Fruit fly (Drosophila melanogaster) whole organism, prepupa: ENCODE results near the gene ECSIT.
A peak's percentile ranks its signal among the peaks of the same experiment; 100 is the strongest.

Experiments
- Blimp-1 ChIP-seq: fragments of 200-800 bp; sonication (Bioruptor generic); optimal IDR thresholded peaks from 3 replicates; lab custom pipeline; 2017; ENCODE audit warnings: missing biosample characterization, missing genetic modification characterization, mild to moderate bottlenecking, moderate library complexity, missing genetic modification reagents
- CG11762 ChIP-seq: fragments of 200-800 bp; sonication (Bioruptor generic); optimal IDR thresholded peaks from 3 replicates; lab custom pipeline; 2016; ENCODE audit warnings: missing biosample characterization, missing genetic modification characterization; ENCODE audit not compliant: insufficient read depth
- CG15336 ChIP-seq: fragments of 200-800 bp; sonication (Bioruptor generic); IDR thresholded peaks from 2 replicates; pipeline ENCODE4 v1.3.6; 2022; ENCODE audit warnings: missing biosample characterization, missing genetic modification characterization
- CG1621 ChIP-seq: fragments of 200-800 bp; sonication (Bioruptor generic); optimal IDR thresholded peaks from 3 replicates; lab custom pipeline; 2018; ENCODE audit warnings: missing biosample characterization, mild to moderate bottlenecking, missing genetic modification characterization
- CG16779 ChIP-seq: fragments of 200-800 bp; sonication (Bioruptor generic); optimal IDR thresholded peaks from 3 replicates; lab custom pipeline; 2017; ENCODE audit warnings: missing biosample characterization, mild to moderate bottlenecking, missing genetic modification characterization
- CG3032 ChIP-seq: fragments of 200-800 bp; optimal IDR thresholded peaks from 2 replicates; lab custom pipeline; 2019; ENCODE audit warnings: missing biosample characterization, mild to moderate bottlenecking, missing genetic modification characterization, moderate library complexity
- CG31627 ChIP-seq: fragments of 200-800 bp; sonication (Bioruptor generic); optimal IDR thresholded peaks from 3 replicates; lab custom pipeline; 2016; ENCODE audit warnings: missing biosample characterization, missing genetic modification characterization
- CG32006 ChIP-seq: fragments of 200-800 bp; sonication (Bioruptor generic); optimal IDR thresholded peaks from 3 replicates; lab custom pipeline; 2017; ENCODE audit warnings: missing biosample characterization, mild to moderate bottlenecking, missing genetic modification characterization
- CG3919 ChIP-seq: fragments of 200-800 bp; sonication (Bioruptor generic); optimal IDR thresholded peaks from 3 replicates; lab custom pipeline; 2016; ENCODE audit warnings: missing biosample characterization, missing genetic modification characterization
- CG6163 ChIP-seq: fragments of 200-800 bp; sonication (Bioruptor generic); IDR thresholded peaks from 3 replicates; pipeline ENCODE4 v1.3.6; 2022; ENCODE audit warnings: missing biosample characterization, missing genetic modification characterization
- CG6276 ChIP-seq: fragments of 200-800 bp; sonication (Bioruptor generic); optimal IDR thresholded peaks from 2 replicates; lab custom pipeline; 2017; ENCODE audit warnings: missing biosample characterization, mild to moderate bottlenecking, missing genetic modification characterization
- CG6792 ChIP-seq: fragments of 200-800 bp; sonication (Bioruptor generic); optimal IDR thresholded peaks from 3 replicates; lab custom pipeline; 2016; ENCODE audit warnings: missing biosample characterization, missing genetic modification characterization
- CG6854 ChIP-seq: fragments of 200-800 bp; sonication (Bioruptor generic); optimal IDR thresholded peaks from 2 replicates; lab custom pipeline; 2017; ENCODE audit warnings: missing biosample characterization, mild to moderate bottlenecking, missing genetic modification characterization
- CG7368 ChIP-seq: fragments of 200-800 bp; sonication (Bioruptor generic); optimal IDR thresholded peaks from 3 replicates; lab custom pipeline; 2016; ENCODE audit warnings: missing biosample characterization, missing genetic modification characterization
- CG8319 ChIP-seq: fragments of 200-800 bp; sonication (Bioruptor generic); optimal IDR thresholded peaks from 3 replicates; lab custom pipeline; 2016; ENCODE audit warnings: missing biosample characterization, missing genetic modification characterization
- CG8632 ChIP-seq: fragments of 200-800 bp; sonication (Bioruptor generic); optimal IDR thresholded peaks from 3 replicates; lab custom pipeline; 2016; ENCODE audit warnings: missing biosample characterization, missing genetic modification characterization
- Ets21C ChIP-seq: fragments of 200-800 bp; sonication (Bioruptor generic); optimal IDR thresholded peaks from 3 replicates; lab custom pipeline; 2016; ENCODE audit warnings: missing biosample characterization, missing genetic modification characterization
- Gug ChIP-seq: fragments of 200-800 bp; sonication (Bioruptor generic); IDR thresholded peaks from 2 replicates; pipeline ENCODE4 v1.3.6; 2022; ENCODE audit warnings: missing biosample characterization, missing genetic modification characterization
- Hr38 ChIP-seq: sonication (Bioruptor generic); optimal IDR thresholded peaks from 2 replicates; lab custom pipeline; 2016; ENCODE audit warnings: missing biosample characterization, missing genetic modification characterization
- Hr39 ChIP-seq: fragments of 200-800 bp; sonication (Bioruptor generic); optimal IDR thresholded peaks from 2 replicates; lab custom pipeline; 2016; ENCODE audit warnings: missing biosample characterization, missing genetic modification characterization
- Hr4 ChIP-seq: fragments of 200-800 bp; sonication (Bioruptor generic); optimal IDR thresholded peaks from 3 replicates; lab custom pipeline; 2016; ENCODE audit warnings: missing biosample characterization, missing genetic modification characterization
- Lpt ChIP-seq: fragments of 200-800 bp; sonication (Bioruptor generic); optimal IDR thresholded peaks from 3 replicates; lab custom pipeline; 2016; ENCODE audit warnings: missing biosample characterization, missing genetic modification characterization
- OdsH ChIP-seq: fragments of 200-800 bp; sonication (Bioruptor generic); optimal IDR thresholded peaks from 3 replicates; lab custom pipeline; 2016; ENCODE audit warnings: missing biosample characterization, missing genetic modification characterization
- Smox ChIP-seq: fragments of 200-800 bp; sonication (Bioruptor generic); optimal IDR thresholded peaks from 3 replicates; lab custom pipeline; 2016; ENCODE audit warnings: missing biosample characterization, missing genetic modification characterization
- Sox102F ChIP-seq: fragments of 200-800 bp; sonication (Bioruptor generic); optimal IDR thresholded peaks from 2 replicates; lab custom pipeline; 2016; ENCODE audit warnings: missing biosample characterization, mild to moderate bottlenecking, missing genetic modification characterization
- Sox14 ChIP-seq: fragments of 200-800 bp; sonication (Bioruptor generic); optimal IDR thresholded peaks from 3 replicates; lab custom pipeline; 2016; ENCODE audit warnings: missing biosample characterization, missing genetic modification characterization
- acj6 ChIP-seq: fragments of 200-800 bp; sonication (Bioruptor generic); optimal IDR thresholded peaks from 3 replicates; lab custom pipeline; 2016; ENCODE audit warnings: missing biosample characterization, missing genetic modification characterization
- cyc ChIP-seq: fragments of 200-800 bp; sonication (Bioruptor generic); optimal IDR thresholded peaks from 3 replicates; lab custom pipeline; 2016; ENCODE audit warnings: missing biosample characterization, missing genetic modification characterization
- dac ChIP-seq: fragments of 200-800 bp; sonication (Bioruptor generic); optimal IDR thresholded peaks from 2 replicates; lab custom pipeline; 2017; ENCODE audit warnings: missing biosample characterization, mild to moderate bottlenecking, missing genetic modification characterization
- eg ChIP-seq: fragments of 200-800 bp; sonication (Bioruptor generic); IDR thresholded peaks from 3 replicates; pipeline ENCODE4 v1.3.6; 2022; ENCODE audit warnings: missing biosample characterization, missing genetic modification characterization
- esn ChIP-seq: fragments of 200-800 bp; sonication (Bioruptor generic); optimal IDR thresholded peaks from 2 replicates; lab custom pipeline; 2016; ENCODE audit warnings: missing biosample characterization, mild to moderate bottlenecking, missing genetic modification characterization, moderate library complexity
- fd59A ChIP-seq: fragments of 200-800 bp; sonication (Bioruptor generic); optimal IDR thresholded peaks from 2 replicates; lab custom pipeline; 2017; ENCODE audit warnings: missing biosample characterization, mild to moderate bottlenecking, missing genetic modification characterization, missing genetic modification reagents
- fd85E ChIP-seq: fragments of 200-800 bp; sonication (Bioruptor generic); optimal IDR thresholded peaks from 3 replicates; lab custom pipeline; 2016; ENCODE audit warnings: missing biosample characterization, missing genetic modification characterization
- fkh ChIP-seq: fragments of 200-800 bp; sonication (Bioruptor generic); optimal IDR thresholded peaks from 3 replicates; lab custom pipeline; 2017; ENCODE audit warnings: missing biosample characterization, mild to moderate bottlenecking, missing genetic modification characterization, moderate library complexity
- pdm3 ChIP-seq: fragments of 200-800 bp; sonication (Bioruptor generic); optimal IDR thresholded peaks from 3 replicates; lab custom pipeline; 2016; ENCODE audit warnings: missing biosample characterization, missing genetic modification characterization
- spab ChIP-seq: fragments of 200-800 bp; sonication (Bioruptor generic); optimal IDR thresholded peaks from 2 replicates; lab custom pipeline; 2017; ENCODE audit warnings: missing biosample characterization, mild to moderate bottlenecking, missing genetic modification characterization, missing genetic modification reagents
- ss ChIP-seq, 2 experiments: fragments of 200-800 bp; sonication (Bioruptor generic); optimal IDR thresholded peaks; 2 replicates in 1 of 2; 3 replicates in 1 of 2; lab custom pipeline; 2017 to 2018; ENCODE audit warnings: mild to moderate bottlenecking in 2 of 2, missing biosample characterization in 2 of 2, missing genetic modification characterization in 2 of 2, moderate library complexity in 1 of 2
- vri ChIP-seq: fragments of 200-800 bp; sonication (Bioruptor generic); optimal IDR thresholded peaks from 3 replicates; lab custom pipeline; 2016; ENCODE audit warnings: missing biosample characterization, mild to moderate bottlenecking, missing genetic modification characterization

The ECSIT gene

DNA sequence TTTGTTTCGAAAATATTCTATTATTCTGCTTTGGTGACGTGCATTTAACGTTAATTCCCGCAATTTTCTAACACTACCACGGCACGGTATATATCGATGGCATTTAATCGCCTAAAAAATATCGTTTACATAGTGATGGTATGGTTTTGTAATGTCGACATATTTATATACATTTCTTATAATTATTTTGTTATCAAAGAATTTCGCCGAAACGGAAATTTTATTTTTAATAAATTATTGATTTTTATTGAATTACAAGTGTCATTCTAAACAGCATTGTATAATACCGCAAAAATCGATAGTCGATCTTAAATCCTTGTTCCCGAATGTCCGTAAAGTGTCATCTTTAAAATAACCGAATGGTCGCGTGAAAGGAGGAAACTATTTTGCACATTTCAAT, 31.9 kb upstream of the ECSIT start, which contains the start of the genes Sec20 and dgrn (continued):
- no peak for TF ChIP-seq Blimp-1 (GFP tag; lab: Kevin White, UChicago)
- TF ChIP-seq fkh, result no peak
- TF ChIP-seq Hr4 (GFP tag; lab: Kevin White, UChicago), result peak; percentile 67
- peak; percentile 43 for TF ChIP-seq CG8319 (GFP tag; lab: Kevin White, UChicago)
- no peak for TF ChIP-seq CG6163 (GFP tag; lab: Robert Waterston, UW)
- TF ChIP-seq CG3032 (tag; lab: Kevin White, UChicago), result peak; percentile 66
- TF ChIP-seq ss (GFP tag; optimal IDR thresholded peaks at IDR 0.05; lab: Kevin White, UChicago), result no peak
- peak; percentile 78 for TF ChIP-seq esn (GFP tag; lab: Kevin White, UChicago)
- peak; percentile 70 for TF ChIP-seq Sox14 (GFP tag; lab: Kevin White, UChicago)
- peak; percentile 74 for TF ChIP-seq OdsH (GFP tag; lab: Kevin White, UChicago)
- TF ChIP-seq CG15336, result no peak
- TF ChIP-seq CG16779 (tag; lab: Kevin White, UChicago), result no peak
- no peak for TF ChIP-seq Sox102F (GFP tag; lab: Kevin White, UChicago)
- peak; percentile 53 for TF ChIP-seq Hr39 (GFP tag; lab: Kevin White, UChicago)
- TF ChIP-seq acj6 (GFP tag; lab: Kevin White, UChicago), result peak; percentile 73
- TF ChIP-seq CG1621 (tag; lab: Kevin White, UChicago), result no peak
- peak; percentile 15 for TF ChIP-seq CG8632
- TF ChIP-seq spab (GFP tag; lab: Kevin White, UChicago), result no peak
- no peak for TF ChIP-seq fd85E (GFP tag; lab: Kevin White, UChicago)
- TF ChIP-seq eg (GFP tag; lab: Robert Waterston, UW), result peak; percentile 44; the same call in 1 of the 3 replicates
- TF ChIP-seq CG31627 (GFP tag; lab: Kevin White, UChicago), result peak; percentile 60
- peak; percentile 37 for TF ChIP-seq vri (GFP tag; lab: Kevin White, UChicago)
- peak; percentile 51 for TF ChIP-seq Ets21C
- TF ChIP-seq Smox (GFP tag; lab: Kevin White, UChicago), result no peak
- no peak for TF ChIP-seq Hr38 (GFP tag; lab: Kevin White, UChicago)
- TF ChIP-seq, all 60 proteins: peak for 33

DNA sequence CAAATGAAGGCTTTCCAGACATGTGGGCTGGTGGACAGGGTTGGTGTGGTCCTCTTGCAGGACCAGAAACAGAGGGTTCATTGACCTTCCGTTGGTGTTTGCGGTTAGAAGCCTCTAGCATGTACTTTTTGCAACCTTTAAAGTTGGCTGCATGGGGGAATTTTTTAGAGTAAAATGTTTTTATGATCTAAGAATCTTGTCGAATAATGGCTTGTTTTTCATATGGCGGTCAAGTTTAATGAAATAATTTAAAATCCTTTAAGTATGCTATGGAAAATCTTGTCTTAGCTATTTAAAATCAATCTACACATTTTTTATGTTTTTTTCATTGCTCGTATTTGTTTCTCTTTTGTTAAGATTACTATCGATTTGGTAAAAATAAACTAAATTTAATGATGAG, 26.6 kb upstream of the ECSIT start, which contains the start of gene glob3:
glob3 (plus strand) TSS at position 301 of the 400 bp plus-strand sequence.
- no peak for TF ChIP-seq CG16779 (tag; lab: Kevin White, UChicago)
- TF ChIP-seq eg (GFP tag; lab: Robert Waterston, UW), result no peak
- no peak for TF ChIP-seq CG6854 (GFP tag; lab: Kevin White, UChicago)
- TF ChIP-seq CG3919, result no peak
- no peak for TF ChIP-seq ss (GFP tag; optimal IDR thresholded peaks at IDR 0.05; lab: Kevin White, UChicago)
- no peak for TF ChIP-seq CG8319 (GFP tag; lab: Kevin White, UChicago)
- TF ChIP-seq fd85E (GFP tag; lab: Kevin White, UChicago), result no peak
- no peak for TF ChIP-seq cyc (GFP tag; lab: Kevin White, UChicago)
- TF ChIP-seq fd59A (GFP tag; lab: Kevin White, UChicago), result no peak
- no peak for TF ChIP-seq pdm3 (GFP tag; lab: Kevin White, UChicago)
- no peak for TF ChIP-seq CG6276 (GFP tag; lab: Kevin White, UChicago)
- no peak for TF ChIP-seq OdsH (GFP tag; lab: Kevin White, UChicago)
- no peak for TF ChIP-seq dac (GFP tag; lab: Kevin White, UChicago)
- TF ChIP-seq Hr4 (GFP tag; lab: Kevin White, UChicago), result no peak
- TF ChIP-seq Smox (GFP tag; lab: Kevin White, UChicago), result no peak
- TF ChIP-seq CG11762 (GFP tag; lab: Kevin White, UChicago), result no peak
- TF ChIP-seq Lpt (GFP tag; lab: Kevin White, UChicago), result no peak
- no peak for TF ChIP-seq CG7368 (GFP tag; lab: Kevin White, UChicago)
- TF ChIP-seq, all 60 proteins: peak for 0

DNA sequence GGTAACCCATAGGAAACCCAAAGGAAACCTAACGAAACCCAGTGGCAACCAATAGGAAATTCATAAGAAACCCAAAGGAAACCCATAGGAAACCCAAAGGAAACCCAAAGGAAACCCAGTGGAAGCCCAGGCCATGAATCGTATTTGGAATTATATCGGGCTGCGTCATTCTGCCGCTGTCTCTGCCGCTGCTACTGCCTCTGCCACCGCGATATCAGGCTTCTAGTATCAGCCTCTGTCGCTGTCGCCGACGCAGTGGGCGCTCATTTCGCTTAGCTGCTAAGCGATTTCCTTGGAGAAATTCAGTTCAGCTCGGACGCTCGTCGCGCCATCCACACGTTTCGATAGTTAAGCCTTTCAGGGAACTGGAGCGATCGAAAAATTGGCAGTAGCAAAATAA, 25.0 kb upstream of the ECSIT start, which contains the start of gene CG1208:
CG1208 (plus strand) TSS at position 301 of the 400 bp plus-strand sequence.
- TF ChIP-seq CG8319 (GFP tag; lab: Kevin White, UChicago), result no peak
- no peak for TF ChIP-seq CG32006 (GFP tag; lab: Kevin White, UChicago)
- TF ChIP-seq ss (GFP tag; optimal IDR thresholded peaks at IDR 0.05; lab: Kevin White, UChicago), result no peak
- no peak for TF ChIP-seq fkh
- no peak for TF ChIP-seq OdsH (GFP tag; lab: Kevin White, UChicago)
- no peak for TF ChIP-seq Gug (GFP tag; lab: Robert Waterston, UW)
- TF ChIP-seq CG6792, result no peak
- no peak for TF ChIP-seq CG6854 (GFP tag; lab: Kevin White, UChicago)
